Fruit fly (Drosophila melanogaster): ENCODE results near the gene Taf4.

dm6 chr3L:16161847-16162556, 49.0 kb downstream of the Taf4 start:
- no peak for TF ChIP-seq CG8478 (optimal IDR thresholded peaks at IDR 0.05)
- no peak for TF ChIP-seq CTCF (optimal IDR thresholded peaks at IDR 0.05)
